Worm (Caenorhabditis elegans): ENCODE measurements around the gene metl-18.

- TF ChIP-seq pha-4 (tag; optimal IDR thresholded peaks at IDR 0.05) (peak; percentile 95), nhr-23 (tag; optimal IDR thresholded peaks at IDR 0.05) (peak; percentile 98), nhr-67 (tag; optimal IDR thresholded peaks at IDR 0.05) (no peak), R02D3.7 (tag; optimal IDR thresholded peaks at IDR 0.05) (peak; percentile 89)
Measured at ce11 chrIII:3460061-3460460, 34.5 kb downstream of the metl-18 start, which contains the start of gene C34C12.8.

Data from whole organism, L3 larva.